Fruit fly (Drosophila melanogaster): ENCODE measurements around the gene CG4098.

CG4098 gene

DNA sequence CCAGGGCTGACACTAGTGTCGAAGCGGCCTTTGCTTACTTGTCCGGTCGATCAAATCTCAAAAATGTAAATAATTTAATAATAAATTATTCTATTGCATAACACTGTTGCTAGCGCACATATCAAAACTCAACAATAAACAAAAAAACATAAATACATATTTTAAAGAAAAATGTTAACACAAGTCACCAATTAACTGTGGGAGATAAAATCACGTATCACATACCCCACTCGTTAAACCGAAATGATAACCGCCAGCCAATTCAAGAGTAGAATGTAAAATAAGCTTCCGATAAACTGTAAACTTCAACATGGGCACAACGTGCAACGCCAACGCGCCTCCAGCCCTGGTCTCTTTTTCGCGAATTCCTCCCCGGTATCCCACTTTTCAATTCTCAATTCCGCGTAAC lies 6.4 kb downstream of the CG4098 start, which contains the start of gene Arts (continued):
- TF ChIP-seq CG8388 (GFP tag; optimal IDR thresholded peaks at IDR 0.05) (peak; percentile 14), CG13624 (GFP tag; optimal IDR thresholded peaks at IDR 0.05) (no peak), NC2β (GFP tag; optimal IDR thresholded peaks at IDR 0.05) (no peak), Sry-β (GFP tag; optimal IDR thresholded peaks at IDR 0.05) (no peak), CG15269 (tag; optimal IDR thresholded peaks at IDR 0.05) (peak; percentile 31), CG17612 (GFP tag; IDR thresholded peaks at IDR 0.05) (no peak), az2 (GFP tag; optimal IDR thresholded peaks at IDR 0.05) (peak; percentile 2), sisA (GFP tag; IDR thresholded peaks at IDR 0.05) (no peak), dpn (GFP tag; optimal IDR thresholded peaks at IDR 0.05) (peak in 1 of 2 experiments; percentile 7), gfzf (GFP tag; optimal IDR thresholded peaks at IDR 0.05) (peak; percentile 9), CG30020 (tag; optimal IDR thresholded peaks at IDR 0.05) (peak; percentile 32), stwl (tag; optimal IDR thresholded peaks at IDR 0.05) (peak; percentile 12), CG4424 (GFP tag; optimal IDR thresholded peaks at IDR 0.05) (peak; percentile 41), Myb (GFP tag; optimal IDR thresholded peaks at IDR 0.05) (peak; percentile 60), abd-A (tag; optimal IDR thresholded peaks at IDR 0.05) (no peak), eyg (GFP tag; optimal IDR thresholded peaks at IDR 0.05) (no peak), Bteb2 (GFP tag; optimal IDR thresholded peaks at IDR 0.05) (no peak), Med (GFP tag) (peak; percentile 24), grn (GFP tag; optimal IDR thresholded peaks at IDR 0.05) (peak; percentile 29), Dip2 (GFP tag; IDR thresholded peaks at IDR 0.05) (no peak), YL-1 (GFP tag; optimal IDR thresholded peaks at IDR 0.05) (peak; percentile 17), sob (GFP tag; IDR thresholded peaks at IDR 0.05) (no peak), lola (GFP tag; optimal IDR thresholded peaks at IDR 0.05) (peak in 1 of 3 experiments; percentile 45), CG10267 (tag; optimal IDR thresholded peaks at IDR 0.05) (peak; percentile 28), hbn (GFP tag; IDR thresholded peaks at IDR 0.05; ENCODE audit: partially characterized antibody) (no peak), MESR4 (GFP tag; optimal IDR thresholded peaks at IDR 0.05) (no peak), ato (GFP tag; IDR thresholded peaks at IDR 0.05; ENCODE audit: partially characterized antibody) (no peak), kah (GFP tag; optimal IDR thresholded peaks at IDR 0.05) (no peak), Mad (GFP tag; optimal IDR thresholded peaks at IDR 0.05) (no peak), CG6683 (GFP tag; optimal IDR thresholded peaks at IDR 0.05) (no peak), PHDP (tag; optimal IDR thresholded peaks at IDR 0.05) (peak; percentile 25), CG17829 (tag; optimal IDR thresholded peaks at IDR 0.05) (peak; percentile 24), CG2116 (GFP tag; optimal IDR thresholded peaks at IDR 0.05) (peak; percentile 48), sug (tag; optimal IDR thresholded peaks at IDR 0.05) (peak; percentile 65), CG8290 (GFP tag; optimal IDR thresholded peaks at IDR 0.05) (no peak), CG8290 (tag; optimal IDR thresholded peaks at IDR 0.05) (peak in 1 of 2 experiments; percentile 32), chif (GFP tag; optimal IDR thresholded peaks at IDR 0.05) (no peak), CG9437 (GFP tag; optimal IDR thresholded peaks at IDR 0.05) (peak; percentile 20), CG4328 (GFP tag; optimal IDR thresholded peaks at IDR 0.05) (peak; percentile 26), dysf (GFP tag; IDR thresholded peaks at IDR 0.05) (no peak), CG1233 (GFP tag; optimal IDR thresholded peaks at IDR 0.05) (peak; percentile 9), Dll (GFP tag; IDR thresholded peaks at IDR 0.05; ENCODE audit: partially characterized antibody) (no peak), Dek (tag; optimal IDR thresholded peaks at IDR 0.05) (no peak), CG3726 (GFP tag; IDR thresholded peaks at IDR 0.05) (no peak), CG17361 (GFP tag; IDR thresholded peaks at IDR 0.05) (no peak), Spps (tag; optimal IDR thresholded peaks at IDR 0.05) (no peak), CG43689 (GFP tag; IDR thresholded peaks at IDR 0.05) (no peak), E2f1 (GFP tag; IDR thresholded peaks at IDR 0.05) (no peak), Max (GFP tag; optimal IDR thresholded peaks at IDR 0.05) (peak; percentile 54), BEAF-32 (GFP tag; optimal IDR thresholded peaks at IDR 0.05) (peak; percentile 31)
